Worm (Caenorhabditis elegans): Measurements from ENCODE around the gene lron-4.

The lron-4 gene

ce11 chrII:8062334-8062791 lies 49.6 kb downstream of the lron-4 start, which contains the start of gene ufd-2 (continued):
- TF ChIP-seq crh-2 (tag; optimal IDR thresholded peaks at IDR 0.05), result peak; percentile 75
- TF ChIP-seq nhr-23 (tag; optimal IDR thresholded peaks at IDR 0.05), result no peak
- no peak for TF ChIP-seq sem-4 (tag; optimal IDR thresholded peaks at IDR 0.05)
- TF ChIP-seq ceh-82 (tag; optimal IDR thresholded peaks at IDR 0.05), result no peak
- peak; percentile 53 for TF ChIP-seq lin-11 (tag; optimal IDR thresholded peaks at IDR 0.05)
- TF ChIP-seq ama-1 (optimal IDR thresholded peaks at IDR 0.05), result no peak
- no peak for TF ChIP-seq ztf-1 (GFP tag; conservative IDR thresholded peaks at IDR 0.05)

DNA sequence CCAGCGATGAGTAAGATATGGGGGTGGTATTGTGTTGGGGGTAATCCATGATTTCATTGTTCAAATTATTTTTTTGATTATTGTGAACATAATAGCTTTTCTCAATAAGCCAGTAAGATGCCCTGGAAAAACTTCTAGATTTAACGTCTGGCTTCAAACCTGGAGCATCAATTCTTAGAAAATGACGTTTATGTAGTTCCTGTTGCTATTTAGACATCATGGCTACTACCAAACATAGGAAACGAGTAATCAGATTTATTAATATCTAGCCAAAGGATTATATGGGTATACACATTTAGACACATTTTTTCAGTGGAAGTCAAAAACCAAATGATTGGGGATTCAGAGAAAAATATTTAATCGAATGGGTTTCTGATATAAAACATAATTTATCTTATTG lies 52.4 kb downstream of the lron-4 start:
- TF ChIP-seq sma-9 (GFP tag; optimal IDR thresholded peaks at IDR 0.05) (peak; percentile 18), sma-9 (tag; optimal IDR thresholded peaks at IDR 0.05) (no peak), unc-62 (GFP tag; optimal IDR thresholded peaks at IDR 0.05) (no peak), nhr-21 (tag; optimal IDR thresholded peaks at IDR 0.05) (peak; percentile 24), F13H6.1 (tag; optimal IDR thresholded peaks at IDR 0.05) (no peak)

All from whole organism, L2 larva.